Worm (Caenorhabditis elegans) whole organism, L4/young adult: ENCODE results near the gene K08E4.3.
A peak's percentile ranks its signal among the peaks of the same experiment; 100 is the strongest.

Source experiments
- W03F9.2 ChIP-seq: fragments of 150-350 bp; optimal IDR thresholded peaks from 2 replicates; lab custom pipeline; 2014; ENCODE audit warnings: missing biosample characterization, missing genetic modification characterization
- dao-5 ChIP-seq: sonication (generic microtip); optimal IDR thresholded peaks from 2 replicates; lab custom pipeline; 2016; ENCODE audit warnings: missing genotype, missing genetic modification characterization, moderate library complexity, missing compliant biosample characterization
- him-1 ChIP-seq: sonication (generic microtip); optimal IDR thresholded peaks from 2 replicates; lab custom pipeline; 2016; ENCODE audit warnings: missing genotype, missing genetic modification reagents, missing genetic modification characterization, missing compliant biosample characterization

ce11 chrIV:12078907-12079523 lies 21.5 kb downstream of the K08E4.3 start, which contains the start of gene lex-1:
- TF ChIP-seq him-1 (tag; lab: Kevin White, UChicago) (no peak), W03F9.2 (tag; lab: Kevin White, UChicago) (peak; percentile 8), dao-5 (tag; lab: Kevin White, UChicago) (no peak)
